Worm (Caenorhabditis elegans): ENCODE results near the gene T05A10.6.
A peak's percentile ranks its signal among the peaks of the same experiment; 100 is the strongest.

DNA sequence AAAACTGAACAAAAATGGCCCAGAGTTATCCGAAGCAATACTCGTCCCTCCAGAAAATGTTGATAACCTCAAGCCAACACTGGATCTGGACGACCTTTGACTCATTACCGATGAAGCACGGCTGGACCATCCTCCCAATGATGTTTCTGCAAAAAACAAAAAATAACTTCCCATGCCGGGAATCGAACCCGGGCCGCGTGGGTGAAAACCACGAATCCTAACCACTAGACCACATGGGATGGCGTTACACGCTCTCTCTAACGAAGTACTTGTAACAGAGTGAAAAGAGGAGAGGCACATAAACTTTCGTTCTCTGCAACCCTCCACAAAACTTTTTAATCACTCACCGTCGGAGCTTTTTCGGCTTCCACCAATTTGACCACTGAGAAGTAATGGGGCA is 26.6 kb upstream of the T05A10.6 start:
- TF ChIP-seq eor-1 (tag; optimal IDR thresholded peaks at IDR 0.05) (no peak), lin-15B (tag; optimal IDR thresholded peaks at IDR 0.05) (no peak), pqm-1 (tag; optimal IDR thresholded peaks at IDR 0.05) (no peak), elt-3 (tag; optimal IDR thresholded peaks at IDR 0.05) (no peak), pha-4 (tag; optimal IDR thresholded peaks at IDR 0.05) (no peak), tbx-2 (tag; optimal IDR thresholded peaks at IDR 0.05) (peak; percentile 36), ceh-82 (tag; optimal IDR thresholded peaks at IDR 0.05) (peak; percentile 12), zag-1 (tag; optimal IDR thresholded peaks at IDR 0.05) (no peak)
